Worm (Caenorhabditis elegans) whole organism, L1 larva: Measurements from ENCODE around the gene K09E2.3.

Experiments used
- efl-1 ChIP-seq, 4 experiments: fragments of 150-350 bp; optimal IDR thresholded peaks in 3 of 4; peaks in 1 of 4; 1 replicate in 1 of 4; 2 replicates in 3 of 4; lab custom pipeline; 2014; ENCODE audit warnings: missing biosample characterization in 2 of 4, missing genetic modification characterization in 2 of 4, missing genetic modification reagents in 2 of 4
- lin-15B ChIP-seq: fragments of 150-350 bp; sonication (generic microtip); optimal IDR thresholded peaks from 3 replicates; lab custom pipeline; 2014; ENCODE audit warnings: missing biosample characterization, missing genetic modification characterization
- nhr-28 ChIP-seq: fragments of 150-350 bp; optimal IDR thresholded peaks from 2 replicates; lab custom pipeline; 2014; ENCODE audit warnings: missing biosample characterization, missing genetic modification characterization
- zag-1 ChIP-seq: fragments of 150-350 bp; optimal IDR thresholded peaks from 2 replicates; lab custom pipeline; 2014; ENCODE audit warnings: missing biosample characterization, missing genetic modification characterization

ce11 chrX:8708053-8708452 lies 35.2 kb downstream of the K09E2.3 start, which contains the start of gene F53A9.3:
- no peak for TF ChIP-seq lin-15B
- TF ChIP-seq efl-1 (optimal IDR thresholded peaks at IDR 0.05; lab: Kevin White, UChicago): no peak
- TF ChIP-seq efl-1 (GFP tag; optimal IDR thresholded peaks at IDR 0.05 in 1 of 2; lab: Kevin White, UChicago): no peak
- TF ChIP-seq zag-1 (tag; lab: Kevin White, UChicago): no peak
- no peak for TF ChIP-seq nhr-28
